Worm (Caenorhabditis elegans) whole organism, L4 larva: Measurements from ENCODE around the gene irld-6.
A peak's percentile ranks its signal among the peaks of the same experiment; 100 is the strongest.

Source experiments
- D1046.2 ChIP-seq: fragments of 200-800 bp; sonication (Bioruptor generic); IDR thresholded peaks from 2 replicates; pipeline ENCODE4 v1.3.6; 2022; ENCODE audit warnings: missing genetic modification characterization, missing compliant biosample characterization
- F10B5.3 ChIP-seq: sonication (generic microtip); optimal IDR thresholded peaks from 2 replicates; lab custom pipeline; 2016; ENCODE audit warnings: mild to moderate bottlenecking, missing genetic modification characterization, missing compliant biosample characterization
- R02D3.7 ChIP-seq: fragments of 150-350 bp; sonication (generic microtip); optimal IDR thresholded peaks from 3 replicates; lab custom pipeline; 2014; ENCODE audit warnings: missing biosample characterization, missing genetic modification characterization
- T20F7.1 ChIP-seq: fragments of 200-800 bp; sonication (Bioruptor generic); optimal IDR thresholded peaks from 2 replicates; lab custom pipeline; 2018; ENCODE audit warnings: mild to moderate bottlenecking, missing genetic modification characterization, missing compliant biosample characterization
- T26A8.4 ChIP-seq: fragments of 200-800 bp; sonication (Bioruptor generic); IDR thresholded peaks from 2 replicates; pipeline ENCODE4 v1.3.6; 2022; ENCODE audit warnings: missing genetic modification characterization, missing compliant biosample characterization
- Y105C5A.15 ChIP-seq: fragments of 200-800 bp; sonication (Bioruptor generic); IDR thresholded peaks from 2 replicates; pipeline ENCODE4 v1.3.6; 2022; ENCODE audit warnings: missing genetic modification characterization, missing compliant biosample characterization
- Y48G9A.11 ChIP-seq: fragments of 200-800 bp; sonication (Bioruptor generic); IDR thresholded peaks from 2 replicates; pipeline ENCODE4 v1.3.6; 2022; ENCODE audit warnings: missing genetic modification reagents, missing genetic modification characterization, missing compliant biosample characterization
- aly-2 ChIP-seq: sonication (generic microtip); optimal IDR thresholded peaks from 2 replicates; lab custom pipeline; 2018; ENCODE audit warnings: missing biosample characterization, missing genetic modification characterization
- arid-1 ChIP-seq: fragments of 200-800 bp; sonication (Bioruptor generic); conservative IDR thresholded peaks from 2 replicates; pipeline ENCODE4 v1.3.6; 2022; ENCODE audit warnings: missing genetic modification reagents, missing genetic modification characterization, missing compliant biosample characterization
- attf-4 ChIP-seq: sonication (generic microtip); optimal IDR thresholded peaks from 3 replicates; lab custom pipeline; 2017; ENCODE audit warnings: missing biosample characterization, missing genetic modification characterization
- ceh-44 ChIP-seq: fragments of 200-800 bp; sonication (Bioruptor generic); IDR thresholded peaks from 2 replicates; pipeline ENCODE4 v1.3.6; 2022; ENCODE audit warnings: missing genetic modification reagents, missing genetic modification characterization, missing compliant biosample characterization
- ceh-62 ChIP-seq: sonication (generic microtip); optimal IDR thresholded peaks from 2 replicates; lab custom pipeline; 2017; ENCODE audit warnings: missing biosample characterization, missing genetic modification characterization
- ceh-82 ChIP-seq: sonication (generic microtip); optimal IDR thresholded peaks from 2 replicates; lab custom pipeline; 2017; ENCODE audit warnings: missing biosample characterization, missing genetic modification characterization
- ces-1 ChIP-seq: fragments of 150-350 bp; sonication (generic microtip); optimal IDR thresholded peaks from 4 replicates; lab custom pipeline; 2014; ENCODE audit warnings: missing biosample characterization, missing genetic modification reagents, missing genetic modification characterization
- ctbp-1 ChIP-seq: fragments of 200-800 bp; sonication (Bioruptor generic); IDR thresholded peaks from 2 replicates; pipeline ENCODE4 v1.3.6; 2022; ENCODE audit warnings: missing genetic modification reagents, missing genetic modification characterization, missing compliant biosample characterization
- daf-16 ChIP-seq, 3 experiments: sonication (generic microtip); optimal IDR thresholded peaks; 2 replicates each; lab custom pipeline; 2016 to 2017; ENCODE audit warnings: missing genetic modification characterization in 3 of 3, missing genetic modification reagents in 3 of 3, mild to moderate bottlenecking in 2 of 3, missing compliant biosample characterization in 2 of 3, missing biosample characterization in 1 of 3, moderate library complexity in 1 of 3
- daf-19 ChIP-seq: fragments of 200-800 bp; sonication (Bioruptor generic); conservative IDR thresholded peaks from 2 replicates; pipeline ENCODE4 v1.3.6; 2022; ENCODE audit warnings: missing genetic modification characterization, missing compliant biosample characterization
- dmd-6 ChIP-seq: fragments of 200-800 bp; sonication (Bioruptor generic); IDR thresholded peaks from 2 replicates; pipeline ENCODE4 v1.3.6; 2022; ENCODE audit warnings: missing genetic modification reagents, missing genetic modification characterization, missing compliant biosample characterization
- dpl-1 ChIP-seq: fragments of 150-350 bp; optimal IDR thresholded peaks from 2 replicates; lab custom pipeline; 2014; ENCODE audit warnings: missing biosample characterization, missing genetic modification reagents, missing genetic modification characterization
- dve-1 ChIP-seq: sonication (generic microtip); optimal IDR thresholded peaks from 2 replicates; lab custom pipeline; 2017; ENCODE audit warnings: antibody characterized with exemption, mild to moderate bottlenecking, missing genetic modification characterization, missing compliant biosample characterization; ENCODE audit not compliant: insufficient read depth
- egl-27 ChIP-seq: sonication (generic microtip); optimal IDR thresholded peaks from 3 replicates; lab custom pipeline; 2017; ENCODE audit warnings: missing biosample characterization, missing genetic modification reagents, missing genetic modification characterization
- fkh-10 ChIP-seq: fragments of 150-350 bp; optimal IDR thresholded peaks from 2 replicates; lab custom pipeline; 2014; ENCODE audit warnings: missing biosample characterization, missing genetic modification reagents, missing genetic modification characterization
- fos-1 ChIP-seq: fragments of 150-350 bp; optimal IDR thresholded peaks from 2 replicates; lab custom pipeline; 2014; ENCODE audit warnings: missing biosample characterization, missing genetic modification characterization
- hif-1 ChIP-seq, 2 experiments: sonication (generic microtip); optimal IDR thresholded peaks; 2 replicates each; lab custom pipeline; 2016 to 2017; ENCODE audit warnings: missing compliant biosample characterization in 2 of 2, missing genetic modification characterization in 2 of 2, missing genetic modification reagents in 2 of 2, missing genotype in 2 of 2, mild to moderate bottlenecking in 1 of 2
- hlh-11 ChIP-seq: fragments of 200-800 bp; sonication (Bioruptor generic); optimal IDR thresholded peaks from 2 replicates; lab custom pipeline; 2018; ENCODE audit warnings: mild to moderate bottlenecking, missing genetic modification characterization, missing compliant biosample characterization
- hlh-30 ChIP-seq: sonication (generic microtip); optimal IDR thresholded peaks from 2 replicates; lab custom pipeline; 2017; ENCODE audit warnings: antibody characterized with exemption, mild to moderate bottlenecking, missing genetic modification characterization, missing compliant biosample characterization; ENCODE audit not compliant: insufficient read depth
- jun-1 ChIP-seq: fragments of 150-350 bp; optimal IDR thresholded peaks from 2 replicates; lab custom pipeline; 2014; ENCODE audit warnings: missing biosample characterization, missing genetic modification reagents, missing genetic modification characterization
- lin-15B ChIP-seq: fragments of 150-350 bp; sonication (generic microtip); optimal IDR thresholded peaks from 3 replicates; lab custom pipeline; 2014; ENCODE audit warnings: missing biosample characterization, missing genetic modification characterization
- lin-38 ChIP-seq: fragments of 200-800 bp; sonication (Bioruptor generic); IDR thresholded peaks from 2 replicates; pipeline ENCODE4 v1.3.6; 2022; ENCODE audit warnings: missing genetic modification reagents, missing genetic modification characterization, missing compliant biosample characterization
- lin-39 ChIP-seq: fragments of 150-350 bp; optimal IDR thresholded peaks from 2 replicates; lab custom pipeline; 2014; ENCODE audit warnings: missing biosample characterization, missing genetic modification reagents, missing genetic modification characterization
- lir-3 ChIP-seq: sonication (generic microtip); optimal IDR thresholded peaks from 2 replicates; lab custom pipeline; 2016; ENCODE audit warnings: mild to moderate bottlenecking, missing genetic modification characterization, missing compliant biosample characterization
- madf-9 ChIP-seq: fragments of 200-800 bp; sonication (Bioruptor generic); conservative IDR thresholded peaks from 2 replicates; pipeline ENCODE4 v1.3.6; 2022; ENCODE audit warnings: missing genetic modification reagents, missing genetic modification characterization, missing compliant biosample characterization
- mxl-2 ChIP-seq: fragments of 200-800 bp; sonication (Bioruptor generic); conservative IDR thresholded peaks from 2 replicates; pipeline ENCODE4 v1.3.6; 2022; ENCODE audit warnings: missing genetic modification reagents, missing genetic modification characterization, missing compliant biosample characterization
- nhr-102 ChIP-seq: sonication (generic microtip); optimal IDR thresholded peaks from 2 replicates; lab custom pipeline; 2016; ENCODE audit warnings: mild to moderate bottlenecking, missing genetic modification characterization, moderate library complexity, missing compliant biosample characterization
- nhr-111 ChIP-seq: fragments of 200-800 bp; sonication (Bioruptor generic); optimal IDR thresholded peaks from 2 replicates; lab custom pipeline; 2018; ENCODE audit warnings: mild to moderate bottlenecking, missing genetic modification characterization, missing compliant biosample characterization
- nhr-237 ChIP-seq: sonication (generic microtip); optimal IDR thresholded peaks from 2 replicates; lab custom pipeline; 2017; ENCODE audit warnings: missing biosample characterization, missing genetic modification characterization
- nhr-76 ChIP-seq: fragments of 150-350 bp; optimal IDR thresholded peaks from 2 replicates; lab custom pipeline; 2014; ENCODE audit warnings: missing biosample characterization, missing genetic modification characterization
- nhr-77 ChIP-seq: fragments of 150-350 bp; optimal IDR thresholded peaks from 2 replicates; lab custom pipeline; 2014; ENCODE audit warnings: missing biosample characterization, missing genetic modification characterization
- php-3 ChIP-seq: fragments of 200-800 bp; sonication (Bioruptor generic); IDR thresholded peaks from 2 replicates; pipeline ENCODE4 v1.3.6; 2022; ENCODE audit warnings: missing genetic modification reagents, missing genetic modification characterization, missing compliant biosample characterization
- saeg-2 ChIP-seq: fragments of 200-800 bp; sonication (Bioruptor generic); IDR thresholded peaks from 2 replicates; pipeline ENCODE4 v1.3.6; 2022; ENCODE audit warnings: missing genetic modification reagents, missing genetic modification characterization, missing compliant biosample characterization
- sdz-12 ChIP-seq: fragments of 200-800 bp; sonication (Bioruptor generic); optimal IDR thresholded peaks from 2 replicates; lab custom pipeline; 2018; ENCODE audit warnings: mild to moderate bottlenecking, missing genetic modification characterization, missing compliant biosample characterization
- spr-1 ChIP-seq: sonication (generic microtip); optimal IDR thresholded peaks from 2 replicates; lab custom pipeline; 2016; ENCODE audit warnings: mild to moderate bottlenecking, missing genetic modification characterization, missing compliant biosample characterization
- spr-3 ChIP-seq: fragments of 200-800 bp; sonication (Bioruptor generic); optimal IDR thresholded peaks from 2 replicates; lab custom pipeline; 2018; ENCODE audit warnings: mild to moderate bottlenecking, missing genetic modification characterization, missing compliant biosample characterization
- unc-130 ChIP-seq: sonication (generic microtip); optimal IDR thresholded peaks from 2 replicates; lab custom pipeline; 2016; ENCODE audit warnings: missing genetic modification reagents, missing genetic modification characterization, missing compliant biosample characterization
- unc-39 ChIP-seq: sonication (generic microtip); optimal IDR thresholded peaks from 2 replicates; lab custom pipeline; 2017; ENCODE audit warnings: missing biosample characterization, missing genetic modification characterization
- unc-62 ChIP-seq, 3 experiments: fragments of 150-350 bp in 1 of 3; sonication (generic microtip); optimal IDR thresholded peaks in 2 of 3; peaks in 1 of 3; 1 replicate in 1 of 3; 2 replicates in 2 of 3; lab custom pipeline; 2014 to 2017; ENCODE audit warnings: missing biosample characterization in 3 of 3, missing genetic modification characterization in 3 of 3, missing genetic modification reagents in 3 of 3, missing genotype in 1 of 3
- zag-1 ChIP-seq: fragments of 150-350 bp; optimal IDR thresholded peaks from 2 replicates; lab custom pipeline; 2014; ENCODE audit warnings: missing biosample characterization, missing genetic modification characterization
- zip-11 ChIP-seq: fragments of 200-800 bp; sonication (Bioruptor generic); IDR thresholded peaks from 2 replicates; pipeline ENCODE4 v1.3.6; 2022; ENCODE audit warnings: missing genetic modification characterization, missing compliant biosample characterization
- zip-2 ChIP-seq: fragments of 150-350 bp; optimal IDR thresholded peaks from 2 replicates; lab custom pipeline; 2014; ENCODE audit warnings: missing biosample characterization, missing genetic modification characterization

The irld-6 gene

DNA sequence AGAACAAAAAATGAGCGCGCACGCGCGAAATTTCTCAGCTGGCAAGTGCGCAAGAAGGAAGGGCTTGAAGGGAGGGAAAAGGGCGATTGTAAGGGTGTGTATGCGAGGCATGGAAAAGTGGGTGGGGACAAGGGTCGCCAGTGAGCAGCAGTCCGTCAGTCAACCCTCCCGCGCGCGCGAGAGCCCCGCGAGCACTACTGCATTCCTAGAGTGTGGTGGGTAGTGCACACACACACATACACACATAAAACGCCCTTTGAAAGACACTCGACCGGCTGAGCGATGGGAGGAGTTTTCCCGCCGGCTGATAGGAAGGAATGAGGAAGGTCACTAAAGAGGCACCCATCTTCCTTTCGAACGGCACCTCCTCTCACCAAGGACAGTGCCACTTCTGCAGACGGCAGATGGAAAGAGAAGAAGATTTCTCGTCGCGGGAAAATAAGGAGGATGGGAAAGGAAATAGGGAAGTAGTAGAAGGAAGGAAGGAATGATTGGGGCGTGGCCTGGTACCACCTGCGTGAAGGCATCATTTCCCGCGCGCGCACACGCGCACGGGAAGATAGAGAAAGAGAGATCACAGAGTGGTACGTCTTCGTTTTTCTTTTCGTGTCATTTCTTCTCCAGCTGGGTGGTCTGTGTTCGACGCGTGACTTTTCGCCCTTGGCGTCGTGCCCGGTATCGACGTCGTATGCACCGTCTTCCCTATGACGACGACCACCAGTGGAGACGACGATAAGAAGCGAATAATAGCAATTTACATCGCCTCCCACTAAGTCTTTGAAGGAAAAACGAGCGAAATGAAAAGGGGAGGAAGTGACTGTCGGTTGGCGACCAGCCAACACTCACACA lies 39.5 kb downstream of the irld-6 start (continued):
- TF ChIP-seq spr-1 (no peak), lin-15B (tag; lab: Kevin White, UChicago) (no peak), lin-39 (tag; lab: Kevin White, UChicago) (no peak), daf-16 (GFP tag; optimal IDR thresholded peaks at IDR 0.05; lab: Kevin White, UChicago) (no peak), daf-16 (tag; optimal IDR thresholded peaks at IDR 0.05; lab: Kevin White, UChicago) (no peak), D1046.2 (GFP tag; lab: Robert Waterston, UW) (no peak), egl-27 (tag; lab: Kevin White, UChicago) (no peak), nhr-111 (GFP tag; lab: Kevin White, UChicago) (no peak), nhr-237 (no peak), jun-1 (tag; lab: Kevin White, UChicago) (no peak), arid-1 (GFP tag; lab: Robert Waterston, UW) (no peak), mxl-2 (GFP tag; lab: Robert Waterston, UW) (no peak), ctbp-1 (GFP tag; lab: Robert Waterston, UW) (no peak), unc-39 (tag; lab: Kevin White, UChicago) (no peak), dpl-1 (GFP tag; lab: Kevin White, UChicago) (peak; percentile 24), ceh-62 (tag; lab: Kevin White, UChicago) (no peak), dmd-6 (peak; percentile 20; the same call in 1 of the 2 replicates), sdz-12 (GFP tag; lab: Kevin White, UChicago) (no peak), nhr-102 (no peak), lin-38 (GFP tag; lab: Robert Waterston, UW) (no peak), aly-2 (tag; lab: Kevin White, UChicago) (no peak), hlh-11 (tag; lab: Kevin White, UChicago) (peak; percentile 95), Y105C5A.15 (GFP tag; lab: Robert Waterston, UW) (no peak), fos-1 (tag; lab: Kevin White, UChicago) (no peak), ceh-44 (no peak), nhr-76 (tag; lab: Kevin White, UChicago) (no peak), zip-11 (no peak), ces-1 (GFP tag; lab: Kevin White, UChicago) (no peak), dve-1 (no peak), unc-130 (GFP tag; lab: Kevin White, UChicago) (no peak), F10B5.3 (tag; lab: Kevin White, UChicago) (no peak), R02D3.7 (tag; lab: Kevin White, UChicago) (no peak), zip-2 (tag; lab: Kevin White, UChicago) (no peak), T20F7.1 (GFP tag; lab: Kevin White, UChicago) (no peak), fkh-10 (GFP tag; lab: Kevin White, UChicago) (no peak), lir-3 (tag; lab: Kevin White, UChicago) (no peak), T26A8.4 (GFP tag; lab: Robert Waterston, UW) (0 out of 2 replicates have a peak, but pooled peaks have one; percentile 15), hlh-30 (tag; lab: Kevin White, UChicago) (peak; percentile 89), daf-19 (GFP tag; lab: Robert Waterston, UW) (no peak), zag-1 (tag; lab: Kevin White, UChicago) (no peak), unc-62 (GFP tag; optimal IDR thresholded peaks at IDR 0.05 in 1 of 2; lab: Kevin White, UChicago) (peak in 1 of 2 experiments; percentile 98), unc-62 (tag; optimal IDR thresholded peaks at IDR 0.05; lab: Kevin White, UChicago) (no peak), nhr-77 (tag; lab: Kevin White, UChicago) (no peak), php-3 (GFP tag; lab: Robert Waterston, UW) (no peak), saeg-2 (GFP tag; lab: Robert Waterston, UW) (no peak), spr-3 (GFP tag; lab: Kevin White, UChicago) (no peak), ceh-82 (no peak), hif-1 (tag; optimal IDR thresholded peaks at IDR 0.05; lab: Kevin White, UChicago) (no peak), Y48G9A.11 (no peak), madf-9 (GFP tag; lab: Robert Waterston, UW) (no peak), attf-4 (tag; lab: Kevin White, UChicago) (no peak)
